Worm (Caenorhabditis elegans): ENCODE results near the gene F31B12.3.

DNA sequence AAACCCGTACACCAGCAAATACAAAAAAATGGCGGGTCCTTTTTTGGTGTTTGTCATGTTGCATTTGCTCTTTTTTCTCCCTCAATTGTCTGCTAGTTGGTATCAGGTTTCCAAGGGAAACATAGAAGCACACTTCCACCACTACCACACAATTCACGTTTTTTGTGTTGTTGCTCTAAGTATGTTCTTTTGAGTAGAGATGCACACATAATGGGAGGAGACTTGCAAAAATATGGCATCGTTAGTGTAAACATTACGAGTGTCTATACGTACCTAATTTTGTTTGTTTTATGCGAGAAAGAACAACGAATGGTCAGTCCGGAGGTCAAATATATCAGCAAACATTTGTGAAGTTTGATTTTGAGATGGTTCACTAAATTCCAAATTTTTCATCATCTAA is 50.5 kb downstream of the F31B12.3 start:
- TF ChIP-seq ceh-36 (tag; optimal IDR thresholded peaks at IDR 0.05) = no peak
- no peak for TF ChIP-seq ama-1 (optimal IDR thresholded peaks at IDR 0.05)
- TF ChIP-seq tbx-37 (GFP tag; conservative IDR thresholded peaks at IDR 0.05) = no peak
- TF ChIP-seq sea-1 (GFP tag; conservative IDR thresholded peaks at IDR 0.05) = peak; percentile 46; the same call in 1 of the 2 replicates
- TF ChIP-seq hmbx-1 (tag; optimal IDR thresholded peaks at IDR 0.05) = no peak
- no peak for TF ChIP-seq flt-1 (GFP tag; IDR thresholded peaks at IDR 0.05)
- no peak for TF ChIP-seq hnd-1 (tag; optimal IDR thresholded peaks at IDR 0.05)
